Worm (Caenorhabditis elegans) whole organism, L1 larva: ENCODE measurements around the gene tftc-3.

Source experiments
- C16A3.4 ChIP-seq: fragments of 150-350 bp; optimal IDR thresholded peaks from 2 replicates; lab custom pipeline; 2014; ENCODE audit warnings: missing biosample characterization, missing genetic modification characterization
- alr-1 ChIP-seq: fragments of 200-800 bp; sonication (Bioruptor generic); optimal IDR thresholded peaks from 2 replicates; lab custom pipeline; 2018; ENCODE audit warnings: borderline replicate concordance, mild to moderate bottlenecking, missing genetic modification characterization, missing compliant biosample characterization
- aly-2 ChIP-seq: fragments of 150-350 bp; optimal IDR thresholded peaks from 2 replicates; lab custom pipeline; 2014; ENCODE audit warnings: missing biosample characterization, missing genetic modification characterization
- ceh-82 ChIP-seq, 3 experiments: fragments of 150-350 bp in 1 of 3; sonication (generic microtip) in 2 of 3; optimal IDR thresholded peaks; 2 replicates each; lab custom pipeline; 2014 to 2017; ENCODE audit warnings: missing biosample characterization in 3 of 3, missing genetic modification characterization in 3 of 3
- ceh-88 ChIP-seq: fragments of 200-800 bp; sonication (Bioruptor generic); IDR thresholded peaks from 2 replicates; pipeline ENCODE4 v1.3.6; 2022; ENCODE audit warnings: missing genetic modification characterization, missing compliant biosample characterization
- ces-1 ChIP-seq: fragments of 150-350 bp; optimal IDR thresholded peaks from 2 replicates; lab custom pipeline; 2014; ENCODE audit warnings: missing biosample characterization, missing genetic modification reagents, missing genetic modification characterization
- dsc-1 ChIP-seq: sonication (generic microtip); optimal IDR thresholded peaks from 2 replicates; lab custom pipeline; 2016; ENCODE audit warnings: mild to moderate bottlenecking, missing genetic modification characterization, missing compliant biosample characterization
- efl-1 ChIP-seq, 4 experiments: fragments of 150-350 bp; optimal IDR thresholded peaks in 3 of 4; peaks in 1 of 4; 1 replicate in 1 of 4; 2 replicates in 3 of 4; lab custom pipeline; 2014; ENCODE audit warnings: missing biosample characterization in 2 of 4, missing genetic modification characterization in 2 of 4, missing genetic modification reagents in 2 of 4
- egl-13 ChIP-seq: sonication (generic microtip); optimal IDR thresholded peaks from 2 replicates; lab custom pipeline; 2016; ENCODE audit warnings: missing genotype, missing genetic modification reagents, missing genetic modification characterization, missing compliant biosample characterization
- fkh-10 ChIP-seq: sonication (generic microtip); optimal IDR thresholded peaks from 2 replicates; lab custom pipeline; 2017; ENCODE audit warnings: missing biosample characterization, missing genetic modification reagents, missing genetic modification characterization
- fos-1 ChIP-seq: fragments of 150-350 bp; optimal IDR thresholded peaks from 2 replicates; lab custom pipeline; 2014; ENCODE audit warnings: missing biosample characterization, missing genetic modification characterization
- hpl-2 ChIP-seq: fragments of 150-350 bp; optimal IDR thresholded peaks from 2 replicates; lab custom pipeline; 2014; ENCODE audit warnings: missing biosample characterization, missing genetic modification reagents, missing genetic modification characterization
- irx-1 ChIP-seq: sonication (generic microtip); optimal IDR thresholded peaks from 2 replicates; lab custom pipeline; 2016; ENCODE audit warnings: missing genetic modification characterization, missing compliant biosample characterization
- isw-1 ChIP-seq: fragments of 200-800 bp; sonication (Bioruptor generic); IDR thresholded peaks from 2 replicates; pipeline ENCODE4 v1.3.6; 2022; ENCODE audit warnings: missing genetic modification characterization, missing compliant biosample characterization
- jun-1 ChIP-seq: fragments of 150-350 bp; optimal IDR thresholded peaks from 2 replicates; lab custom pipeline; 2014; ENCODE audit warnings: missing biosample characterization, missing genetic modification reagents, missing genetic modification characterization
- lir-3 ChIP-seq: sonication (generic microtip); optimal IDR thresholded peaks from 2 replicates; lab custom pipeline; 2016; ENCODE audit warnings: mild to moderate bottlenecking, missing genetic modification characterization, moderate library complexity, missing compliant biosample characterization; ENCODE audit not compliant: poor library complexity
- lsy-2 ChIP-seq, 2 experiments: fragments of 150-350 bp; optimal IDR thresholded peaks; 2 replicates each; lab custom pipeline; 2014; ENCODE audit warnings: missing biosample characterization in 2 of 2, missing genetic modification characterization in 2 of 2
- mep-1 ChIP-seq: fragments of 150-350 bp; optimal IDR thresholded peaks from 2 replicates; lab custom pipeline; 2014; ENCODE audit warnings: missing biosample characterization, missing genetic modification characterization
- nhr-19 ChIP-seq: fragments of 200-800 bp; sonication (Bioruptor generic); conservative IDR thresholded peaks from 2 replicates; pipeline ENCODE4 v1.3.6; 2022; ENCODE audit warnings: missing genetic modification characterization, missing compliant biosample characterization
- nhr-237 ChIP-seq: fragments of 150-350 bp; optimal IDR thresholded peaks from 2 replicates; lab custom pipeline; 2014; ENCODE audit warnings: missing biosample characterization, missing genetic modification characterization
- nhr-28 ChIP-seq: fragments of 150-350 bp; optimal IDR thresholded peaks from 2 replicates; lab custom pipeline; 2014; ENCODE audit warnings: missing biosample characterization, missing genetic modification characterization
- nhr-71 ChIP-seq: sonication (generic microtip); optimal IDR thresholded peaks from 2 replicates; lab custom pipeline; 2016; ENCODE audit warnings: mild to moderate bottlenecking, missing genetic modification characterization, moderate library complexity, missing compliant biosample characterization
- nhr-76 ChIP-seq: sonication (generic microtip); optimal IDR thresholded peaks from 2 replicates; lab custom pipeline; 2017; ENCODE audit warnings: missing biosample characterization, missing genetic modification characterization
- nhr-84 ChIP-seq: sonication (generic microtip); optimal IDR thresholded peaks from 2 replicates; lab custom pipeline; 2017; ENCODE audit warnings: missing biosample characterization, missing genetic modification characterization
- nhr-85 ChIP-seq: sonication (generic microtip); peaks from one replicate; lab custom pipeline; 2016; ENCODE audit warnings: missing genetic modification characterization, inconsistent platforms, missing compliant biosample characterization
- nhr-90 ChIP-seq: sonication (generic microtip); optimal IDR thresholded peaks from 2 replicates; lab custom pipeline; 2016; ENCODE audit warnings: mild to moderate bottlenecking, missing genetic modification characterization, missing compliant biosample characterization; ENCODE audit not compliant: poor library complexity
- pag-3 ChIP-seq: sonication (generic microtip); optimal IDR thresholded peaks from 2 replicates; lab custom pipeline; 2017; ENCODE audit warnings: missing genetic modification characterization, mild to moderate bottlenecking, missing compliant biosample characterization, antibody characterized with exemption, borderline replicate concordance; ENCODE audit not compliant: insufficient read depth
- pax-3 ChIP-seq: fragments of 200-800 bp; sonication (Bioruptor generic); optimal IDR thresholded peaks from 2 replicates; lab custom pipeline; 2018; ENCODE audit warnings: mild to moderate bottlenecking, missing genetic modification characterization, moderate library complexity, missing compliant biosample characterization
- rnt-1 ChIP-seq: sonication (generic microtip); optimal IDR thresholded peaks from 2 replicates; lab custom pipeline; 2016; ENCODE audit warnings: mild to moderate bottlenecking, missing genetic modification characterization, moderate library complexity, missing compliant biosample characterization
- tlp-1 ChIP-seq: fragments of 150-350 bp; optimal IDR thresholded peaks from 2 replicates; lab custom pipeline; 2014; ENCODE audit warnings: missing biosample characterization, missing genetic modification characterization
- unc-130 ChIP-seq: fragments of 150-350 bp; optimal IDR thresholded peaks from 2 replicates; lab custom pipeline; 2017; ENCODE audit warnings: missing biosample characterization, missing genetic modification characterization, inconsistent platforms
- unc-86 ChIP-seq: sonication (generic microtip); optimal IDR thresholded peaks from 2 replicates; lab custom pipeline; 2016; ENCODE audit warnings: missing genetic modification characterization, missing compliant biosample characterization
- unc-98 ChIP-seq: fragments of 200-800 bp; sonication (Bioruptor generic); IDR thresholded peaks from 2 replicates; pipeline ENCODE4 v1.3.6; 2022; ENCODE audit warnings: missing genetic modification characterization, missing compliant biosample characterization
- xbp-1 ChIP-seq: sonication (generic microtip); optimal IDR thresholded peaks from 2 replicates; lab custom pipeline; 2016; ENCODE audit warnings: missing genetic modification characterization, missing compliant biosample characterization

Gene tftc-3

ce11 chrV:10230932-10231331 is 20.8 kb upstream of the tftc-3 start, which contains the start of gene fipr-6:
TSS of gene fipr-6 (plus strand) at chrV:10231232.
- TF ChIP-seq ces-1 (GFP tag; lab: Kevin White, UChicago) (no peak), aly-2 (no peak), nhr-19 (GFP tag; lab: Robert Waterston, UW) (no peak), unc-130 (no peak), unc-86 (no peak), irx-1 (tag; lab: Kevin White, UChicago) (no peak), unc-98 (GFP tag; lab: Robert Waterston, UW) (no peak), rnt-1 (tag; lab: Kevin White, UChicago) (no peak), isw-1 (GFP tag; lab: Robert Waterston, UW) (no peak), nhr-28 (tag; lab: Kevin White, UChicago) (no peak), nhr-85 (tag; lab: Kevin White, UChicago) (no peak), mep-1 (tag; lab: Kevin White, UChicago) (no peak), fos-1 (no peak), efl-1 (optimal IDR thresholded peaks at IDR 0.05; lab: Kevin White, UChicago) (no peak), efl-1 (GFP tag; optimal IDR thresholded peaks at IDR 0.05 in 1 of 2; lab: Kevin White, UChicago) (no peak), nhr-237 (tag; lab: Kevin White, UChicago) (no peak), C16A3.4 (tag; lab: Kevin White, UChicago) (no peak)

ce11 chrV:10229222-10229879 is 19.2 kb upstream of the tftc-3 start, which contains the start of the genes pyt-1 and fipr-7:
TSS of gene pyt-1 (minus strand) at chrV:10229322.
TSS of gene fipr-7 (plus strand) at chrV:10229829.
- TF ChIP-seq dsc-1 (tag; lab: Kevin White, UChicago) (peak; percentile 61), hpl-2 (GFP tag; lab: Kevin White, UChicago) (no peak)

DNA sequence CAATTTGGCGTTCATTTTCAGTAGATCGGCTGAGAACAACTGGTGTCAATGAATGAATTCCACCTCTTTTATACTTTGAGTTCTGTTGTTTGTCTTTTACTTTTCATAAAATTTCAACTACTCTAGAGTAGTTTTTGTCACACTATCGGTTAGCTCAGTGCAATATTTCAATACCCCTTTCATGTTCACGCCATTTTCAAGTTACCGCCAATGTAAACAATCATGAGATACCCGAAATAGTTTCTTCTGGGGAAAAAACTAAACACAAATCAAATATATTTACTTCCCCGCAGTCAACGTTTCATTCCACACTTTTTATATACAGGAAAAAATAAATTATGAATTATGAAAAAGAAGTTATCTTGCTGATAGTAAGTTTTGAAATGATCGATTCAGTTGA is 18.2 kb upstream of the tftc-3 start, which contains the start of gene fipr-4:
fipr-4 (minus strand) TSS at position 101 of the 400 bp plus-strand sequence.
- TF ChIP-seq nhr-90 (tag; lab: Kevin White, UChicago) = no peak
- TF ChIP-seq tlp-1 (tag; lab: Kevin White, UChicago) = no peak
- no peak for TF ChIP-seq ceh-82 (tag; optimal IDR thresholded peaks at IDR 0.05; lab: Kevin White, UChicago)
- TF ChIP-seq lsy-2 (tag; optimal IDR thresholded peaks at IDR 0.05; lab: Kevin White, UChicago) = no peak
- no peak for TF ChIP-seq unc-130
- TF ChIP-seq aly-2 = no peak
- TF ChIP-seq fkh-10 = no peak
- no peak for TF ChIP-seq lir-3 (tag; lab: Kevin White, UChicago)
- no peak for TF ChIP-seq ceh-88 (GFP tag; lab: Robert Waterston, UW)
- no peak for TF ChIP-seq nhr-76 (tag; lab: Kevin White, UChicago)
- TF ChIP-seq egl-13 (tag; lab: Kevin White, UChicago) = no peak

ce11 chrV:10227333-10227732 is 17.2 kb upstream of the tftc-3 start, which contains the start of gene ttr-19:
TSS of gene ttr-19 (minus strand) at chrV:10227433.
- TF ChIP-seq nhr-90 (tag; lab: Kevin White, UChicago) = no peak

ce11 chrV:10225610-10226009 is 15.5 kb upstream of the tftc-3 start, which contains the start of gene daf-36:
TSS of gene daf-36 (minus strand) at chrV:10225710.
- TF ChIP-seq isw-1 (GFP tag; lab: Robert Waterston, UW) (no peak), alr-1 (no peak), nhr-71 (tag; lab: Kevin White, UChicago) (no peak), ceh-88 (GFP tag; lab: Robert Waterston, UW) (no peak), lsy-2 (tag; optimal IDR thresholded peaks at IDR 0.05; lab: Kevin White, UChicago) (no peak), tlp-1 (tag; lab: Kevin White, UChicago) (no peak), unc-98 (GFP tag; lab: Robert Waterston, UW) (no peak), jun-1 (tag; lab: Kevin White, UChicago) (no peak), pag-3 (tag; lab: Kevin White, UChicago) (no peak), ceh-82 (tag; optimal IDR thresholded peaks at IDR 0.05; lab: Kevin White, UChicago) (no peak), xbp-1 (no peak), nhr-84 (no peak), pax-3 (tag; lab: Kevin White, UChicago) (no peak)
